Worm (Caenorhabditis elegans): Measurements from ENCODE around the gene cmtr-1.

- TF ChIP-seq pqm-1 (tag; optimal IDR thresholded peaks at IDR 0.05) (no peak), nhr-28 (tag; optimal IDR thresholded peaks at IDR 0.05) (no peak), skn-1 (tag; optimal IDR thresholded peaks at IDR 0.05) (no peak), fos-1 (tag; optimal IDR thresholded peaks at IDR 0.05) (no peak), nfya-1 (tag; optimal IDR thresholded peaks at IDR 0.05; ENCODE audit: insufficient read depth) (no peak), jun-1 (tag; optimal IDR thresholded peaks at IDR 0.05) (no peak), nhr-12 (tag; optimal IDR thresholded peaks at IDR 0.05) (no peak), ceh-82 (tag; optimal IDR thresholded peaks at IDR 0.05) (no peak), ztf-11 (tag; optimal IDR thresholded peaks at IDR 0.05) (no peak), nhr-237 (tag; optimal IDR thresholded peaks at IDR 0.05) (no peak), unc-62 (GFP tag; optimal IDR thresholded peaks at IDR 0.05) (no peak), ztf-4 (tag; optimal IDR thresholded peaks at IDR 0.05) (no peak), ZK546.5 (tag; optimal IDR thresholded peaks at IDR 0.05) (no peak), mml-1 (tag; optimal IDR thresholded peaks at IDR 0.05) (no peak)
Observed at ce11 chrII:15071571-15071970, 45.7 kb downstream of the cmtr-1 start, which contains the start of gene Y53F4B.18.

Measured in whole organism, L3 larva.